Worm (Caenorhabditis elegans) whole organism, L2 larva: ENCODE measurements around the gene mlt-8.

ENCODE experiments used
- C34F6.9 ChIP-seq: fragments of 150-350 bp; optimal IDR thresholded peaks from 2 replicates; lab custom pipeline; 2014; ENCODE audit warnings: missing biosample characterization, missing genetic modification characterization
- blmp-1 ChIP-seq: sonication (generic microtip); optimal IDR thresholded peaks from 2 replicates; lab custom pipeline; 2017; ENCODE audit warnings: missing genetic modification characterization, mild to moderate bottlenecking, missing compliant biosample characterization, antibody characterized with exemption, moderate library complexity; ENCODE audit not compliant: insufficient read depth
- crh-2 ChIP-seq: sonication (generic microtip); optimal IDR thresholded peaks from 2 replicates; lab custom pipeline; 2017; ENCODE audit warnings: missing biosample characterization, missing genetic modification characterization
- elt-1 ChIP-seq: fragments of 150-350 bp; optimal IDR thresholded peaks from 2 replicates; lab custom pipeline; 2014; ENCODE audit warnings: missing biosample characterization, missing genetic modification characterization
- gmeb-1 ChIP-seq: fragments of 150-350 bp; optimal IDR thresholded peaks from 2 replicates; lab custom pipeline; 2014; ENCODE audit warnings: missing biosample characterization, missing genetic modification characterization
- mdl-1 ChIP-seq, 2 experiments: fragments of 150-350 bp in 1 of 2; sonication (generic microtip) in 1 of 2; optimal IDR thresholded peaks; 2 replicates each; lab custom pipeline; 2017; ENCODE audit warnings: missing biosample characterization in 2 of 2, missing genetic modification characterization in 2 of 2
- nhr-23 ChIP-seq: fragments of 150-350 bp; optimal IDR thresholded peaks from 2 replicates; lab custom pipeline; 2014; ENCODE audit warnings: missing biosample characterization, missing genetic modification reagents, missing genetic modification characterization
- nhr-6 ChIP-seq: fragments of 150-350 bp; optimal IDR thresholded peaks from 2 replicates; lab custom pipeline; 2014; ENCODE audit warnings: missing biosample characterization, missing genetic modification characterization
- snpc-4 ChIP-seq: fragments of 150-350 bp; optimal IDR thresholded peaks from 2 replicates; lab custom pipeline; 2014; ENCODE audit warnings: missing biosample characterization, missing genetic modification characterization
- unc-39 ChIP-seq: fragments of 150-350 bp; optimal IDR thresholded peaks from 2 replicates; lab custom pipeline; 2014; ENCODE audit warnings: missing biosample characterization, missing genetic modification characterization
- unc-55 ChIP-seq: fragments of 150-350 bp; sonication (generic microtip); optimal IDR thresholded peaks from 3 replicates; lab custom pipeline; 2014; ENCODE audit warnings: missing biosample characterization, missing genetic modification reagents, missing genetic modification characterization
- unc-62 ChIP-seq: fragments of 150-350 bp; optimal IDR thresholded peaks from 2 replicates; lab custom pipeline; 2014; ENCODE audit warnings: missing biosample characterization, missing genetic modification reagents, missing genetic modification characterization
- zag-1 ChIP-seq: fragments of 150-350 bp; optimal IDR thresholded peaks from 2 replicates; lab custom pipeline; 2014; ENCODE audit warnings: missing biosample characterization, missing genetic modification characterization
- ztf-11 ChIP-seq: sonication (generic microtip); optimal IDR thresholded peaks from 2 replicates; lab custom pipeline; 2017; ENCODE audit warnings: missing biosample characterization, missing genetic modification characterization

DNA sequence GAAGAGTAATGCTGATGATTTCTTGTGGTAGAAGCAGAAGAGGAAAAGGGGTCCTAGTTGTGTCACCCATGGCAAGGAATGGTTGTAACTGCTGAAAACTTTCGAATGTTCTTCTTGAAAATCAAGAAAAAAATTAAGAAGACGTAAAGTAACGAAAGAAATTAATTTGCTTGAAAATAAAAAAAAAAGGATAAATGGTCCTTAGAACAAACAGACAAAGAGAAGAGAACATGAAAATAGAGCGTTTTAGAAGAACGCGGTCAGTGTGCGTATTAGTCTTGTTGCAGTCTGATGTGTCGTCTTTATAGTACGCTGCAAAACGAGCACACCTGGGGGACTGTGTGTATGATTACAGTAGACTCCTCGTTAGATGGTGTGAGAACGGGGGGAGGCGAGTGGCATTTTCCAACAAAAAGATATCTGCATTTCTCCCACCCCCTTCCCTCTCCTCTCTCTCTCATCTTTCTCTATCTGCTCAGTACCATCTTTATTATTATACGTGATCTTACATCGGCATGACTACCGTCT lies 12.5 kb upstream of the mlt-8 start, which contains the start of the genes W08F4.12 and W08F4.13:
- TF ChIP-seq ztf-11 (no peak), gmeb-1 (no peak), unc-62 (GFP tag; lab: Kevin White, UChicago) (no peak), nhr-23 (no peak), elt-1 (tag; lab: Kevin White, UChicago) (no peak), snpc-4 (tag; lab: Kevin White, UChicago) (no peak), crh-2 (tag; lab: Kevin White, UChicago) (no peak), mdl-1 (tag; optimal IDR thresholded peaks at IDR 0.05; lab: Kevin White, UChicago) (no peak), zag-1 (tag; lab: Kevin White, UChicago) (no peak), C34F6.9 (tag; lab: Kevin White, UChicago) (no peak), blmp-1 (no peak), nhr-6 (no peak), unc-39 (tag; lab: Kevin White, UChicago) (no peak), unc-55 (GFP tag; lab: Kevin White, UChicago) (no peak)
